Fruit fly (Drosophila melanogaster) whole organism, wandering third instar larva: ENCODE measurements around the gene CG14958.

ENCODE experiments used
- CG32264 ChIP-seq: fragments of 200-800 bp; sonication (Bioruptor generic); optimal IDR thresholded peaks from 2 replicates; lab custom pipeline; 2016; ENCODE audit warnings: missing biosample characterization, missing genetic modification characterization
- CG9705 ChIP-seq: fragments of 200-800 bp; sonication (Bioruptor generic); optimal IDR thresholded peaks from 2 replicates; lab custom pipeline; 2018; ENCODE audit warnings: missing biosample characterization, mild to moderate bottlenecking, missing genetic modification characterization
- Dfd ChIP-seq: fragments of >200 bp; optimal IDR thresholded peaks from 2 replicates; lab custom pipeline; 2017; ENCODE audit warnings: missing biosample characterization, missing genetic modification characterization
- GATAd ChIP-seq: sonication (Bioruptor generic); optimal IDR thresholded peaks from 2 replicates; lab custom pipeline; 2016; ENCODE audit warnings: missing biosample characterization, missing genetic modification characterization
- HLH106 ChIP-seq: fragments of 200-800 bp; optimal IDR thresholded peaks from 3 replicates; lab custom pipeline; 2019; ENCODE audit warnings: missing biosample characterization, mild to moderate bottlenecking, missing genetic modification characterization, moderate library complexity
- Hr78 ChIP-seq: fragments of >200 bp; optimal IDR thresholded peaks from 2 replicates; lab custom pipeline; 2017; ENCODE audit warnings: missing biosample characterization, missing genetic modification characterization
- Hr83 ChIP-seq: fragments of 200-300 bp; sonication (Bioruptor generic); optimal IDR thresholded peaks from 2 replicates; lab custom pipeline; 2016; ENCODE audit warnings: missing biosample characterization, mild to moderate bottlenecking, missing genetic modification characterization, moderate library complexity; ENCODE audit not compliant: poor library complexity, severe bottlenecking
- Jra ChIP-seq: sonication (Bioruptor generic); optimal IDR thresholded peaks from 2 replicates; lab custom pipeline; 2016; ENCODE audit warnings: missing biosample characterization, missing genetic modification characterization
- N ChIP-seq: fragments of >200 bp; optimal IDR thresholded peaks from 2 replicates; lab custom pipeline; 2018; ENCODE audit warnings: missing biosample characterization, missing external identifiers, missing genetic modification characterization
- OdsH ChIP-seq: fragments of 200-800 bp; sonication (Bioruptor generic); optimal IDR thresholded peaks from 2 replicates; lab custom pipeline; 2016; ENCODE audit warnings: missing biosample characterization, mild to moderate bottlenecking, missing genetic modification characterization
- Rel ChIP-seq, 2 experiments: fragments of 200-800 bp; sonication (Bioruptor generic) in 1 of 2; optimal IDR thresholded peaks; 2 replicates in 1 of 2; 3 replicates in 1 of 2; lab custom pipeline; 2016 to 2019; ENCODE audit warnings: mild to moderate bottlenecking in 2 of 2, missing biosample characterization in 2 of 2, missing genetic modification characterization in 2 of 2, moderate library complexity in 1 of 2
- Sp1 ChIP-seq: fragments of 200-800 bp; sonication (Bioruptor generic); optimal IDR thresholded peaks from 3 replicates; lab custom pipeline; 2019; ENCODE audit warnings: missing biosample characterization, mild to moderate bottlenecking, missing genetic modification characterization, moderate library complexity
- br ChIP-seq: fragments of 200-800 bp; sonication (Bioruptor generic); optimal IDR thresholded peaks from 2 replicates; lab custom pipeline; 2016; ENCODE audit warnings: missing biosample characterization, missing genetic modification characterization
- dl ChIP-seq, 2 experiments: fragments of 175-275, 200-275 bp in 1 of 2; fragments of 200-275 bp in 1 of 2; sonication (Bioruptor generic); optimal IDR thresholded peaks; lab custom pipeline; 2018; ENCODE audit warnings: mild to moderate bottlenecking in 2 of 2, missing biosample characterization in 2 of 2, missing genetic modification characterization in 2 of 2, moderate library complexity in 2 of 2; ENCODE audit not compliant: partially characterized antibody in 2 of 2, insufficient read depth in 1 of 2
- dsf ChIP-seq: sonication (Bioruptor generic); optimal IDR thresholded peaks from 2 replicates; lab custom pipeline; 2016; ENCODE audit warnings: missing biosample characterization, missing genetic modification characterization, borderline replicate concordance
- ey ChIP-seq: fragments of 200-800 bp; sonication (Bioruptor generic); optimal IDR thresholded peaks from 2 replicates; lab custom pipeline; 2016; ENCODE audit warnings: missing biosample characterization, missing genetic modification characterization
- foxo ChIP-seq, 2 experiments: fragments of 200-800 bp; sonication (Bioruptor generic); optimal IDR thresholded peaks; 2 replicates in 1 of 2; 3 replicates in 1 of 2; lab custom pipeline; 2016 to 2017; ENCODE audit warnings: missing biosample characterization in 2 of 2, missing genetic modification characterization in 2 of 2
- fru ChIP-seq: fragments of 200-800 bp; sonication (Bioruptor generic); optimal IDR thresholded peaks from 3 replicates; lab custom pipeline; 2016; ENCODE audit warnings: missing biosample characterization, mild to moderate bottlenecking, missing genetic modification characterization
- h ChIP-seq: fragments of 200-800 bp; sonication (Bioruptor generic); optimal IDR thresholded peaks from 3 replicates; lab custom pipeline; 2016; ENCODE audit warnings: missing biosample characterization, mild to moderate bottlenecking, missing genetic modification characterization
- lola ChIP-seq: fragments of >200 bp; optimal IDR thresholded peaks from 2 replicates; lab custom pipeline; 2017; ENCODE audit warnings: missing biosample characterization, missing genetic modification characterization
- psq ChIP-seq: fragments of 200-800 bp; sonication (Bioruptor generic); optimal IDR thresholded peaks from 3 replicates; lab custom pipeline; 2017; ENCODE audit warnings: missing biosample characterization, mild to moderate bottlenecking, missing genetic modification characterization, moderate library complexity
- rgr ChIP-seq: fragments of 200-800 bp; sonication (Bioruptor generic); optimal IDR thresholded peaks from 3 replicates; lab custom pipeline; 2016; ENCODE audit warnings: missing biosample characterization, mild to moderate bottlenecking, missing genetic modification characterization
- sv ChIP-seq: fragments of 200-800 bp; sonication (Bioruptor generic); optimal IDR thresholded peaks from 3 replicates; lab custom pipeline; 2016; ENCODE audit warnings: missing biosample characterization, missing genetic modification characterization
- usp ChIP-seq: fragments of >200 bp; optimal IDR thresholded peaks from 2 replicates; lab custom pipeline; 2017; ENCODE audit warnings: missing biosample characterization, missing genetic modification characterization
- woc ChIP-seq: sonication (Bioruptor generic); optimal IDR thresholded peaks from 2 replicates; lab custom pipeline; 2016; ENCODE audit warnings: missing biosample characterization, mild to moderate bottlenecking, missing genetic modification characterization

Gene CG14958

dm6 chr3L:3143383-3143962, 46.3 kb upstream of the CG14958 start, which contains the start of the genes CG11537 and Alg2 (continued):
- TF ChIP-seq Rel (GFP tag; optimal IDR thresholded peaks at IDR 0.05; lab: Kevin White, UChicago) = no peak
- peak; percentile 4 for TF ChIP-seq Rel (tag; optimal IDR thresholded peaks at IDR 0.05; lab: Kevin White, UChicago)

- TF ChIP-seq Sp1 (GFP tag; lab: Kevin White, UChicago) (peak; percentile 44), psq (GFP tag; lab: Kevin White, UChicago) (peak; percentile 26), Hr83 (GFP tag; lab: Kevin White, UChicago) (peak; percentile 30), Rel (GFP tag; optimal IDR thresholded peaks at IDR 0.05; lab: Kevin White, UChicago) (no peak), Rel (tag; optimal IDR thresholded peaks at IDR 0.05; lab: Kevin White, UChicago) (peak; percentile 2), rgr (GFP tag; lab: Kevin White, UChicago) (peak; percentile 68), Dfd (GFP tag; lab: Kevin White, UChicago) (no peak), OdsH (peak; percentile 69), CG32264 (GFP tag; lab: Kevin White, UChicago) (peak; percentile 6), sv (GFP tag; lab: Kevin White, UChicago) (peak; percentile 22), h (GFP tag; lab: Kevin White, UChicago) (peak; percentile 72), fru (GFP tag; lab: Kevin White, UChicago) (peak; percentile 58), N (GFP tag; lab: Kevin White, UChicago) (no peak), dsf (GFP tag; lab: Kevin White, UChicago) (peak; percentile 16), HLH106 (tag; lab: Kevin White, UChicago) (peak; percentile 59), GATAd (GFP tag; lab: Kevin White, UChicago) (no peak), Hr78 (GFP tag; lab: Kevin White, UChicago) (no peak), br (peak; percentile 76), foxo (GFP tag; optimal IDR thresholded peaks at IDR 0.05; lab: Kevin White, UChicago) (peak in 1 of 2 experiments; percentile 76), ey (GFP tag; lab: Kevin White, UChicago) (peak; percentile 65), woc (no peak), CG9705 (GFP tag; lab: Kevin White, UChicago) (peak; percentile 12), Jra (peak; percentile 65)
Measured at dm6 chr3L:3148125-3149059, 41.4 kb upstream of the CG14958 start, which contains the start of the genes Usp5 and BtbVII. TSS of gene Usp5 (minus strand) at chr3L:3148358. TSS of gene BtbVII (plus strand) at chr3L:3148646.

- TF ChIP-seq psq (GFP tag; lab: Kevin White, UChicago) (peak; percentile 62), foxo (GFP tag; optimal IDR thresholded peaks at IDR 0.05; lab: Kevin White, UChicago) (no peak), h (GFP tag; lab: Kevin White, UChicago) (peak; percentile 9), Rel (GFP tag; optimal IDR thresholded peaks at IDR 0.05; lab: Kevin White, UChicago) (no peak), Rel (tag; optimal IDR thresholded peaks at IDR 0.05; lab: Kevin White, UChicago) (peak; percentile 14), Sp1 (GFP tag; lab: Kevin White, UChicago) (peak; percentile 47), ey (GFP tag; lab: Kevin White, UChicago) (no peak), Jra (no peak), dl (GFP tag; optimal IDR thresholded peaks at IDR 0.05; lab: Kevin White, UChicago; ENCODE audit: insufficient read depth in 1 of 2, partially characterized antibody in 2 of 2) (no peak), usp (GFP tag; lab: Kevin White, UChicago) (no peak), Hr83 (GFP tag; lab: Kevin White, UChicago) (no peak)
- TF ChIP-seq, all 38 proteins: peak for 4
Measured at dm6 chr3L:3149060-3149872, 40.5 kb upstream of the CG14958 start.

dm6 chr3L:3150376-3150775, 39.4 kb upstream of the CG14958 start:
- TF ChIP-seq sv (GFP tag; lab: Kevin White, UChicago) = no peak
- TF ChIP-seq Dfd (GFP tag; lab: Kevin White, UChicago) = peak; percentile 92
- TF ChIP-seq, all 38 proteins: peak for 1

dm6 chr3L:3157651-3158050, 32.1 kb upstream of the CG14958 start:
- no peak for TF ChIP-seq psq (GFP tag; lab: Kevin White, UChicago)
- TF ChIP-seq lola (GFP tag; lab: Kevin White, UChicago) = no peak
- no peak for TF ChIP-seq Hr83 (GFP tag; lab: Kevin White, UChicago)
- no peak for TF ChIP-seq fru (GFP tag; lab: Kevin White, UChicago)
- no peak for TF ChIP-seq Hr78 (GFP tag; lab: Kevin White, UChicago)
- no peak for TF ChIP-seq rgr (GFP tag; lab: Kevin White, UChicago)
